Worm (Caenorhabditis elegans) whole organism, L2 larva: ENCODE measurements around the gene pqe-1.

Source experiments
- C34F6.9 ChIP-seq: fragments of 150-350 bp; optimal IDR thresholded peaks from 2 replicates; lab custom pipeline; 2014; ENCODE audit warnings: missing biosample characterization, missing genetic modification characterization
- Y55F3AM.14 ChIP-seq: fragments of 200-800 bp; sonication (Bioruptor generic); optimal IDR thresholded peaks from 2 replicates; lab custom pipeline; 2018; ENCODE audit warnings: mild to moderate bottlenecking, missing genetic modification characterization, missing compliant biosample characterization
- ZK546.5 ChIP-seq: sonication (generic microtip); optimal IDR thresholded peaks from 2 replicates; lab custom pipeline; 2017; ENCODE audit warnings: missing biosample characterization, missing genetic modification characterization
- alr-1 ChIP-seq: fragments of 150-350 bp; optimal IDR thresholded peaks from 2 replicates; lab custom pipeline; 2014; ENCODE audit warnings: missing biosample characterization, missing genetic modification characterization
- aly-2 ChIP-seq: fragments of 150-350 bp; optimal IDR thresholded peaks from 2 replicates; lab custom pipeline; 2014; ENCODE audit warnings: missing biosample characterization, missing genetic modification characterization
- ama-1 ChIP-seq: fragments of 150-350 bp; optimal IDR thresholded peaks from 2 replicates; lab custom pipeline; 2018; ENCODE audit warnings: inconsistent platforms
- ceh-82 ChIP-seq: fragments of 150-350 bp; optimal IDR thresholded peaks from 2 replicates; lab custom pipeline; 2014; ENCODE audit warnings: missing biosample characterization, missing genetic modification characterization
- crh-2 ChIP-seq: sonication (generic microtip); optimal IDR thresholded peaks from 2 replicates; lab custom pipeline; 2017; ENCODE audit warnings: missing biosample characterization, missing genetic modification characterization
- dmd-4 ChIP-seq: sonication (generic microtip); optimal IDR thresholded peaks from 2 replicates; lab custom pipeline; 2017; ENCODE audit warnings: missing biosample characterization, missing genetic modification characterization
- egl-27 ChIP-seq: sonication (generic microtip); optimal IDR thresholded peaks from 3 replicates; lab custom pipeline; 2017; ENCODE audit warnings: missing biosample characterization, missing genetic modification reagents, missing genetic modification characterization
- elt-1 ChIP-seq: fragments of 150-350 bp; optimal IDR thresholded peaks from 2 replicates; lab custom pipeline; 2014; ENCODE audit warnings: missing biosample characterization, missing genetic modification characterization
- fos-1 ChIP-seq: fragments of 150-350 bp; optimal IDR thresholded peaks from 2 replicates; lab custom pipeline; 2014; ENCODE audit warnings: missing biosample characterization, missing genetic modification characterization
- gmeb-1 ChIP-seq: fragments of 150-350 bp; optimal IDR thresholded peaks from 2 replicates; lab custom pipeline; 2014; ENCODE audit warnings: missing biosample characterization, missing genetic modification characterization
- lin-13 ChIP-seq: fragments of 150-350 bp; optimal IDR thresholded peaks from 2 replicates; lab custom pipeline; 2014; ENCODE audit warnings: missing biosample characterization, missing genetic modification reagents, missing genetic modification characterization
- lsy-2 ChIP-seq, 2 experiments: fragments of 150-350 bp in 1 of 2; sonication (generic microtip) in 1 of 2; optimal IDR thresholded peaks; 2 replicates each; lab custom pipeline; 2014 to 2017; ENCODE audit warnings: missing biosample characterization in 2 of 2, missing genetic modification characterization in 2 of 2
- mab-5 ChIP-seq: fragments of 150-350 bp; optimal IDR thresholded peaks from 2 replicates; lab custom pipeline; 2014; ENCODE audit warnings: missing biosample characterization, missing genetic modification characterization
- mbf-1 ChIP-seq: sonication (generic microtip); optimal IDR thresholded peaks from 2 replicates; lab custom pipeline; 2017; ENCODE audit warnings: missing biosample characterization, missing genetic modification characterization
- mdl-1 ChIP-seq, 2 experiments: fragments of 150-350 bp in 1 of 2; sonication (generic microtip) in 1 of 2; optimal IDR thresholded peaks; 2 replicates each; lab custom pipeline; 2017; ENCODE audit warnings: missing biosample characterization in 2 of 2, missing genetic modification characterization in 2 of 2
- nhr-10 ChIP-seq: sonication (generic microtip); optimal IDR thresholded peaks from 2 replicates; lab custom pipeline; 2017; ENCODE audit warnings: missing biosample characterization, missing genetic modification characterization
- nhr-12 ChIP-seq: fragments of 150-350 bp; optimal IDR thresholded peaks from 2 replicates; lab custom pipeline; 2014; ENCODE audit warnings: missing biosample characterization, missing genetic modification characterization
- nhr-129 ChIP-seq: fragments of 150-350 bp; optimal IDR thresholded peaks from 2 replicates; lab custom pipeline; 2014; ENCODE audit warnings: missing biosample characterization, missing genetic modification characterization
- nhr-23 ChIP-seq: fragments of 150-350 bp; optimal IDR thresholded peaks from 2 replicates; lab custom pipeline; 2014; ENCODE audit warnings: missing biosample characterization, missing genetic modification reagents, missing genetic modification characterization
- nhr-237 ChIP-seq: fragments of 150-350 bp; optimal IDR thresholded peaks from 2 replicates; lab custom pipeline; 2014; ENCODE audit warnings: missing biosample characterization, missing genetic modification characterization
- nhr-25 ChIP-seq: fragments of 150-350 bp; sonication (generic microtip); optimal IDR thresholded peaks from 3 replicates; lab custom pipeline; 2014; ENCODE audit warnings: missing biosample characterization, missing genetic modification characterization
- nhr-6 ChIP-seq: fragments of 150-350 bp; optimal IDR thresholded peaks from 2 replicates; lab custom pipeline; 2014; ENCODE audit warnings: missing biosample characterization, missing genetic modification characterization
- nhr-77 ChIP-seq: fragments of 150-350 bp; optimal IDR thresholded peaks from 2 replicates; lab custom pipeline; 2014; ENCODE audit warnings: missing biosample characterization, missing genetic modification characterization
- skn-1 ChIP-seq: sonication (generic microtip); optimal IDR thresholded peaks from 2 replicates; lab custom pipeline; 2017; ENCODE audit warnings: missing biosample characterization, missing genetic modification characterization
- snpc-4 ChIP-seq: fragments of 150-350 bp; optimal IDR thresholded peaks from 2 replicates; lab custom pipeline; 2014; ENCODE audit warnings: missing biosample characterization, missing genetic modification characterization
- unc-39 ChIP-seq: fragments of 150-350 bp; optimal IDR thresholded peaks from 2 replicates; lab custom pipeline; 2014; ENCODE audit warnings: missing biosample characterization, missing genetic modification characterization
- unc-55 ChIP-seq: fragments of 150-350 bp; sonication (generic microtip); optimal IDR thresholded peaks from 3 replicates; lab custom pipeline; 2014; ENCODE audit warnings: missing biosample characterization, missing genetic modification reagents, missing genetic modification characterization
- zag-1 ChIP-seq: fragments of 150-350 bp; optimal IDR thresholded peaks from 2 replicates; lab custom pipeline; 2014; ENCODE audit warnings: missing biosample characterization, missing genetic modification characterization
- ztf-1 ChIP-seq: fragments of 200-800 bp; sonication (Bioruptor generic); conservative IDR thresholded peaks from 2 replicates; pipeline ENCODE4 v1.3.6; 2022; ENCODE audit warnings: missing genetic modification characterization, missing compliant biosample characterization

pqe-1 gene

DNA sequence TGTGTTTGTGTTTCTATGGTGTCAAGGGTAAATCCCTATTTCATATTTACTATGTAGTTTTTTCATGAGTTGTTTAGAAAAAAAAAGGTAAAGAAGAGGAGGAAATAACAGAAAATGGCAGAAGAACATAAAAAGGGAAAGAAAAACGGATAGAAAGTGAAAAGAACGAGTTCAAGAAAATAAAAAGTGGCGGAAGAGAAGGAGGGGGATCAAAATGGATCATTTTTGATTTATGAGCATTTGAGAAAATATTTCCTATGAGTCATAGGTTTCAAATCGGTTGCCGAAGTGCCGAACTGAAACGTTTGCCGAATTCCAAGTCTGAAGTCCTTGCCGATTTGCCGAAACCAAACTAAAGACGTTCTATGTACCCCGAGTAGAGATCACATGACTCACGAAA is 27.7 kb downstream of the pqe-1 start:
- TF ChIP-seq fos-1 = peak; percentile 3
- TF ChIP-seq zag-1 (tag; lab: Kevin White, UChicago) = no peak
- TF ChIP-seq unc-55 (GFP tag; lab: Kevin White, UChicago) = peak; percentile 52
- TF ChIP-seq mab-5 (tag; lab: Kevin White, UChicago) = peak; percentile 71

DNA sequence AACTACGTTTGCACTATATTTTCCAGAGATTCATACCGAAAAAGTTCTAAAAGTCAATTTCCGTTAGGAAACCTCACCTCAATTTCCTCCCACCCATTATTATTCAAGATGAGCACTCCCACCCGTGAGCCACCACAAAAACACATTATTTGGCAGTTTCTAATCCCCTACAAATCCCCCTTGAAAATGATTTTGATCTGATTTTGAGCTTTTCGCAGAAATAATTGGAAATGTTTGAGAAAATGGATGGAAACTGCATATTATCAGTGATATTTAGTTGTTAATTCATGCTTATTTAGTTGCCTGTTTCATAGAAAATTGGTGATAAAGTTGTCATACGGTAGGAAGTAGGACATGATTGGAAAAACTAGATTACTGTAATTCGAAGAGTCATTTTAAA is 29.5 kb downstream of the pqe-1 start:
- TF ChIP-seq egl-27 (no peak), unc-55 (GFP tag; lab: Kevin White, UChicago) (peak; percentile 37), aly-2 (tag; lab: Kevin White, UChicago) (no peak)
- TF ChIP-seq, all 48 proteins: peak for 1

DNA sequence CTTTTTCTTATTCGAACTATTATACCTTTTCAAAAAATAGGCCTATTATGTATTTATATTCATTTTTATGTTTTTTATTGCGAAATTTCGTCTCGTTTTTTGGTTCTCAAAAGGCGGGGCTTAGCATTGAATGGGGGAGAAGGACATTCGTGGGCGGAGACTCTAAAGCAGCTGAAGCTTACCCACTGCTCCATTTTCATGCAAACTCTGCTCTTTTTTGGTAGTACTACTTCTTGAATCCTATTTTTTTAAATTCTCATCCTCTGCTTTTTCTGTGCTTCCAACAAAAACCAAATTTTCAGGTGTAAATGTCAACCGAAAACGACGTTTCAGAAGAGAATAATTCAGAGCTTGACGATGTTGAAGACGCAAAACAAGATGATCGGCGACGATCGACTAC is 30.3 kb downstream of the pqe-1 start, which contains the start of gene ZK121.2:
Gene ZK121.2, plus strand, starts transcription at position 301 of the 400 bp plus-strand sequence.
- no peak for TF ChIP-seq ZK546.5 (tag; lab: Kevin White, UChicago)
- no peak for TF ChIP-seq nhr-23 (tag; lab: Kevin White, UChicago)
- peak; percentile 31 for TF ChIP-seq unc-55 (GFP tag; lab: Kevin White, UChicago)
- no peak for TF ChIP-seq nhr-10 (tag; lab: Kevin White, UChicago)
- no peak for TF ChIP-seq snpc-4 (tag; lab: Kevin White, UChicago)
- TF ChIP-seq nhr-77 (tag; lab: Kevin White, UChicago) = no peak
- no peak for TF ChIP-seq ama-1
- no peak for TF ChIP-seq nhr-12

DNA sequence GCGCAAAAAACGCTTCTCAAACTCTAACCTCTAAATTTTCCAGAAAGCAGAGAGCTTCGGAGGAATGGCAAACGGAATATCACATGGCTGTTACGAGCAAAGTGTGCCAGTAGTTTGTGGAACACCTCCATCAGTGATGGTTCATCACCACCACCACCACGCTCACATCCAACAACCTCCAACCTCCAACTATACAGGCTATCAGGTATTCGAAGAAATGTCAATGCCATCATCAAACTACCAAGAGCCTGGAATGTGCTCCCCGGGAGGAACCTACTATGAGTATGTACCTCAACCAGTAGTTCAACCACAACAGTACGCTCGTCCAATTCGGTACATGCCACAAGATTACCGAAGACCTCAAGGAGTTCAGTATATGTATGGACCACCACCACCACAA is 32.5 kb downstream of the pqe-1 start:
- TF ChIP-seq crh-2 (no peak), Y55F3AM.14 (GFP tag; lab: Kevin White, UChicago) (no peak), lin-13 (GFP tag; lab: Kevin White, UChicago) (no peak), nhr-237 (no peak), nhr-6 (tag; lab: Kevin White, UChicago) (no peak), nhr-25 (tag; lab: Kevin White, UChicago) (no peak), mdl-1 (tag; optimal IDR thresholded peaks at IDR 0.05; lab: Kevin White, UChicago) (no peak), skn-1 (tag; lab: Kevin White, UChicago) (no peak), nhr-10 (tag; lab: Kevin White, UChicago) (no peak), zag-1 (tag; lab: Kevin White, UChicago) (no peak), mbf-1 (no peak), mab-5 (tag; lab: Kevin White, UChicago) (no peak), nhr-129 (tag; lab: Kevin White, UChicago) (no peak), nhr-77 (tag; lab: Kevin White, UChicago) (no peak), elt-1 (tag; lab: Kevin White, UChicago) (no peak)

DNA sequence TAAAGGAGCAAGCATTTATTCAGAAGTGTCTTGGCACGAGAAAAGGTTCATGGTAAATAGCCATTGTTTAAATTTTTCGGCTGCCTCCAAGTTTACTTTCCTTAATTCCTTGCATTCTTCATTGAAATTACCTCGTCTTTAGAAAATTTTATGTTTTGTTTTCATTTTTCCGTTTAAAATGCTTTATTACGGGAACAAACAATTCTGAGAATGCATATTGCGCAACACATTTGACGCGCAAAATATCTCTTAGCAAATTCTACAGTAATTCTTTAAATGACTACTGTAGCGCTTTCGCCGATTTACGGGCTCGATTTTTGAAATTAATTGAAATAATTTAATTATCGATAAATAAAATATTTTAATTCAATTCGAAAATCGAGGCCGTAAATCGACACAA is 33.5 kb downstream of the pqe-1 start:
- TF ChIP-seq alr-1 (tag; lab: Kevin White, UChicago) = no peak
- no peak for TF ChIP-seq nhr-10 (tag; lab: Kevin White, UChicago)
- no peak for TF ChIP-seq ztf-1
- TF ChIP-seq ceh-82 (tag; lab: Kevin White, UChicago) = no peak
- no peak for TF ChIP-seq mbf-1
- TF ChIP-seq lsy-2 (tag; optimal IDR thresholded peaks at IDR 0.05; lab: Kevin White, UChicago) = no peak
- TF ChIP-seq crh-2 = no peak
- TF ChIP-seq, all 48 proteins: peak for 0

DNA sequence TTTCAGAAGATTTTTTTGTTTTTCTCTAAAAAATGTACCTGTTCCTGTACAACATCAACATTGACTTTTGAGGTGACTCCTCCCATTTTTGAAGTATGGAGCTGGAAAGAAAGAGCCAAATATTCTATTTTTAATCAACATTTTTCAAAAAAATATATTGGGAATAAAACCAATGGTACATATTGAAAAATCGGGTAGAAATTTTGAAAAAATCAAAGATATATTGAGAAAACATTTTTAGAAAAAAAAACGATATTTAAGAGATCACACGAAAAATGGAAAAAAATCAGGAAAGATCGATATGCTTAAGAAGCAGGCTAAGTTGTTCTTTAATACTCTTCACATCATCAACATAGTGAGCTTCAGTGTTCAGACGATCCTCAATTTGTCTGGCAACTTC is 35.0 kb downstream of the pqe-1 start, which contains the start of gene glrx-21:
Gene glrx-21, minus strand, starts transcription at position 101 of the 400 bp plus-strand sequence.
- TF ChIP-seq dmd-4 (tag; lab: Kevin White, UChicago) (no peak), nhr-237 (no peak), C34F6.9 (tag; lab: Kevin White, UChicago) (no peak), ama-1 (no peak), nhr-12 (no peak), ceh-82 (tag; lab: Kevin White, UChicago) (no peak), alr-1 (tag; lab: Kevin White, UChicago) (no peak), gmeb-1 (no peak), zag-1 (tag; lab: Kevin White, UChicago) (no peak), unc-39 (tag; lab: Kevin White, UChicago) (no peak), unc-55 (GFP tag; lab: Kevin White, UChicago) (no peak), crh-2 (no peak), aly-2 (tag; lab: Kevin White, UChicago) (no peak)
